Fruit fly (Drosophila melanogaster) whole organism, adult: ENCODE data around the gene Or2a.

Experiments
- CG11617 ChIP-seq: fragments of 200-800 bp; sonication (Bioruptor generic); optimal IDR thresholded peaks from 2 replicates; lab custom pipeline; 2017; ENCODE audit warnings: mild to moderate bottlenecking, missing biosample characterization, missing genetic modification reagents, missing genetic modification characterization
- CG12768 ChIP-seq: fragments of 200-800 bp; sonication (Bioruptor generic); optimal IDR thresholded peaks from 2 replicates; lab custom pipeline; 2017; ENCODE audit warnings: missing biosample characterization, missing genetic modification characterization, mild to moderate bottlenecking, moderate library complexity, missing genetic modification reagents
- CG33017 ChIP-seq: fragments of 200-800 bp; sonication (Bioruptor generic); optimal IDR thresholded peaks from 2 replicates; lab custom pipeline; 2018; ENCODE audit warnings: missing biosample characterization, mild to moderate bottlenecking, missing genetic modification characterization, moderate library complexity
- CG5204 ChIP-seq: fragments of 200-800 bp; sonication (Bioruptor generic); optimal IDR thresholded peaks from 2 replicates; lab custom pipeline; 2016; ENCODE audit warnings: missing biosample characterization, missing genetic modification characterization
- Clk ChIP-seq: fragments of 200-800 bp; sonication (Bioruptor generic); optimal IDR thresholded peaks from 2 replicates; lab custom pipeline; 2017; ENCODE audit warnings: missing biosample characterization, missing genetic modification characterization
- Crg-1 ChIP-seq: fragments of 200-800 bp; sonication (Bioruptor generic); optimal IDR thresholded peaks from 2 replicates; lab custom pipeline; 2016; ENCODE audit warnings: missing biosample characterization, missing genetic modification characterization
- Hr96 ChIP-seq: fragments of 200-800 bp; sonication (Bioruptor generic); optimal IDR thresholded peaks from 2 replicates; lab custom pipeline; 2016; ENCODE audit warnings: missing biosample characterization, missing genetic modification characterization
- Mnt ChIP-seq: fragments of 200-800 bp; sonication (Bioruptor generic); optimal IDR thresholded peaks from 2 replicates; lab custom pipeline; 2016; ENCODE audit warnings: missing biosample characterization, mild to moderate bottlenecking, missing genetic modification characterization
- bab1 ChIP-seq: fragments of 200-800 bp; sonication (Bioruptor generic); optimal IDR thresholded peaks from 3 replicates; lab custom pipeline; 2019; ENCODE audit warnings: missing biosample characterization, mild to moderate bottlenecking, missing genetic modification characterization, moderate library complexity
- cic ChIP-seq: fragments of 200-800 bp; sonication (Bioruptor generic); optimal IDR thresholded peaks from 2 replicates; lab custom pipeline; 2017; ENCODE audit warnings: missing biosample characterization, mild to moderate bottlenecking, missing genetic modification characterization, moderate library complexity
- kay ChIP-seq: fragments of 200-800 bp; sonication (Bioruptor generic); peaks from one replicate; lab custom pipeline; 2016; ENCODE audit warnings: missing biosample characterization, missing genetic modification characterization, borderline replicate concordance
- ovo ChIP-seq: fragments of 200-800 bp; sonication (Bioruptor generic); optimal IDR thresholded peaks from 2 replicates; lab custom pipeline; 2016; ENCODE audit warnings: missing biosample characterization, missing genetic modification characterization
- tj ChIP-seq: fragments of 200-800 bp; sonication (Bioruptor generic); optimal IDR thresholded peaks from 3 replicates; lab custom pipeline; 2017; ENCODE audit warnings: missing biosample characterization, mild to moderate bottlenecking, missing genetic modification characterization, moderate library complexity
- toe ChIP-seq: fragments of 200-800 bp; sonication (Bioruptor generic); optimal IDR thresholded peaks from 2 replicates; lab custom pipeline; 2016; ENCODE audit warnings: missing biosample characterization, missing genetic modification characterization

DNA sequence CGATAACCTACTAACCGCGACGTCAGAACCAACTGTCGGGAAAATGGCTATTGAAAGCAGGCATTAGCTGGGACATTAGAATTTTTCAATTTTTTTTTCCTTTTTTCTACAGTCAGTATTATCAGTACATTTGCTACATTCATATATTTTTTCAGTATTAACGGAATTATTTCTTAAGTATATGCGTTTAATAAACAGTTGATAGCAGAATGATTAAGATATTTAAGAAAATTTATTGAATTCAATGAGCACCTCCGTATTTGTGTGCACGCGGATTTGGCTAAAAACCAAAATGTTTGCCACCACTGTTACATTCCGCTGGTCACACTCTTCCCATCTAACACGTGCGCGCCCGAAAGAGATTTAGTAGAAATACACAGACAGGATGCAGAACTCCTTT, 16.5 kb downstream of the Or2a start, which contains the start of the genes temp and CG3071:
- no peak for TF ChIP-seq CG5204 (GFP tag; lab: Kevin White, UChicago)
- TF ChIP-seq toe (GFP tag; lab: Kevin White, UChicago), result peak; percentile 82
- peak; percentile 85 for TF ChIP-seq CG11617 (GFP tag; lab: Kevin White, UChicago)
- TF ChIP-seq tj, result peak; percentile 54
- peak; percentile 35 for TF ChIP-seq CG33017 (tag; lab: Kevin White, UChicago)
- peak; percentile 9 for TF ChIP-seq Clk (GFP tag; lab: Kevin White, UChicago)
- peak; percentile 34 for TF ChIP-seq cic (GFP tag; lab: Kevin White, UChicago)
- peak; percentile 47 for TF ChIP-seq ovo (GFP tag; lab: Kevin White, UChicago)
- TF ChIP-seq Crg-1 (GFP tag; lab: Kevin White, UChicago), result peak; percentile 64
- TF ChIP-seq Hr96 (GFP tag; lab: Kevin White, UChicago), result no peak
- peak; percentile 31 for TF ChIP-seq CG12768 (GFP tag; lab: Kevin White, UChicago)
- no peak for TF ChIP-seq kay (GFP tag; lab: Kevin White, UChicago)
- TF ChIP-seq Mnt, result peak; percentile 99
- TF ChIP-seq bab1 (GFP tag; lab: Kevin White, UChicago), result peak; percentile 50
